Fruit fly (Drosophila melanogaster) whole organism, adult: Measurements from ENCODE around the gene croc.

ENCODE experiments used
- CG11617 ChIP-seq: fragments of 200-800 bp; sonication (Bioruptor generic); optimal IDR thresholded peaks from 2 replicates; lab custom pipeline; 2017; ENCODE audit warnings: mild to moderate bottlenecking, missing biosample characterization, missing genetic modification reagents, missing genetic modification characterization
- CG12768 ChIP-seq: fragments of 200-800 bp; sonication (Bioruptor generic); optimal IDR thresholded peaks from 2 replicates; lab custom pipeline; 2017; ENCODE audit warnings: missing biosample characterization, missing genetic modification characterization, mild to moderate bottlenecking, moderate library complexity, missing genetic modification reagents
- CG14711 ChIP-seq: fragments of 200-800 bp; sonication (Bioruptor generic); optimal IDR thresholded peaks from 2 replicates; lab custom pipeline; 2018; ENCODE audit warnings: missing biosample characterization, mild to moderate bottlenecking, missing genetic modification characterization, moderate library complexity
- CG1620 ChIP-seq: fragments of 200-800 bp; sonication (Bioruptor generic); optimal IDR thresholded peaks from 2 replicates; lab custom pipeline; 2016; ENCODE audit warnings: missing biosample characterization, missing genetic modification characterization
- CG33017 ChIP-seq: fragments of 200-800 bp; sonication (Bioruptor generic); optimal IDR thresholded peaks from 2 replicates; lab custom pipeline; 2018; ENCODE audit warnings: missing biosample characterization, mild to moderate bottlenecking, missing genetic modification characterization, moderate library complexity
- CG5204 ChIP-seq: fragments of 200-800 bp; sonication (Bioruptor generic); optimal IDR thresholded peaks from 2 replicates; lab custom pipeline; 2016; ENCODE audit warnings: missing biosample characterization, missing genetic modification characterization
- CG7045 ChIP-seq: fragments of 200-800 bp; sonication (Bioruptor generic); optimal IDR thresholded peaks from 2 replicates; lab custom pipeline; 2017; ENCODE audit warnings: missing biosample characterization, mild to moderate bottlenecking, missing genetic modification characterization
- CG7101 ChIP-seq: fragments of 200-800 bp; sonication (Bioruptor generic); optimal IDR thresholded peaks from 2 replicates; lab custom pipeline; 2018; ENCODE audit warnings: missing biosample characterization, mild to moderate bottlenecking, missing genetic modification characterization, moderate library complexity
- Clk ChIP-seq: fragments of 200-800 bp; sonication (Bioruptor generic); optimal IDR thresholded peaks from 2 replicates; lab custom pipeline; 2017; ENCODE audit warnings: missing biosample characterization, missing genetic modification characterization
- Crg-1 ChIP-seq: fragments of 200-800 bp; sonication (Bioruptor generic); optimal IDR thresholded peaks from 2 replicates; lab custom pipeline; 2016; ENCODE audit warnings: missing biosample characterization, missing genetic modification characterization
- Hr96 ChIP-seq: fragments of 200-800 bp; sonication (Bioruptor generic); optimal IDR thresholded peaks from 2 replicates; lab custom pipeline; 2016; ENCODE audit warnings: missing biosample characterization, missing genetic modification characterization
- Mnt ChIP-seq: fragments of 200-800 bp; sonication (Bioruptor generic); optimal IDR thresholded peaks from 2 replicates; lab custom pipeline; 2016; ENCODE audit warnings: missing biosample characterization, mild to moderate bottlenecking, missing genetic modification characterization
- bab1 ChIP-seq: fragments of 200-800 bp; sonication (Bioruptor generic); optimal IDR thresholded peaks from 3 replicates; lab custom pipeline; 2019; ENCODE audit warnings: missing biosample characterization, mild to moderate bottlenecking, missing genetic modification characterization, moderate library complexity
- cic ChIP-seq: fragments of 200-800 bp; sonication (Bioruptor generic); optimal IDR thresholded peaks from 2 replicates; lab custom pipeline; 2017; ENCODE audit warnings: missing biosample characterization, mild to moderate bottlenecking, missing genetic modification characterization, moderate library complexity
- cnc ChIP-seq, 2 experiments: fragments of >200 bp; optimal IDR thresholded peaks; 2 replicates each; lab custom pipeline; 2017
- kay ChIP-seq: fragments of 200-800 bp; sonication (Bioruptor generic); peaks from one replicate; lab custom pipeline; 2016; ENCODE audit warnings: missing biosample characterization, missing genetic modification characterization, borderline replicate concordance
- ovo ChIP-seq: fragments of 200-800 bp; sonication (Bioruptor generic); optimal IDR thresholded peaks from 2 replicates; lab custom pipeline; 2016; ENCODE audit warnings: missing biosample characterization, missing genetic modification characterization
- pad ChIP-seq: fragments of 200-800 bp; sonication (Bioruptor generic); optimal IDR thresholded peaks from 3 replicates; lab custom pipeline; 2017; ENCODE audit warnings: missing biosample characterization, missing genetic modification characterization, mild to moderate bottlenecking, moderate library complexity, missing genetic modification reagents
- tj ChIP-seq: fragments of 200-800 bp; sonication (Bioruptor generic); optimal IDR thresholded peaks from 3 replicates; lab custom pipeline; 2017; ENCODE audit warnings: missing biosample characterization, mild to moderate bottlenecking, missing genetic modification characterization, moderate library complexity
- toe ChIP-seq: fragments of 200-800 bp; sonication (Bioruptor generic); optimal IDR thresholded peaks from 2 replicates; lab custom pipeline; 2016; ENCODE audit warnings: missing biosample characterization, missing genetic modification characterization

Gene croc

DNA sequence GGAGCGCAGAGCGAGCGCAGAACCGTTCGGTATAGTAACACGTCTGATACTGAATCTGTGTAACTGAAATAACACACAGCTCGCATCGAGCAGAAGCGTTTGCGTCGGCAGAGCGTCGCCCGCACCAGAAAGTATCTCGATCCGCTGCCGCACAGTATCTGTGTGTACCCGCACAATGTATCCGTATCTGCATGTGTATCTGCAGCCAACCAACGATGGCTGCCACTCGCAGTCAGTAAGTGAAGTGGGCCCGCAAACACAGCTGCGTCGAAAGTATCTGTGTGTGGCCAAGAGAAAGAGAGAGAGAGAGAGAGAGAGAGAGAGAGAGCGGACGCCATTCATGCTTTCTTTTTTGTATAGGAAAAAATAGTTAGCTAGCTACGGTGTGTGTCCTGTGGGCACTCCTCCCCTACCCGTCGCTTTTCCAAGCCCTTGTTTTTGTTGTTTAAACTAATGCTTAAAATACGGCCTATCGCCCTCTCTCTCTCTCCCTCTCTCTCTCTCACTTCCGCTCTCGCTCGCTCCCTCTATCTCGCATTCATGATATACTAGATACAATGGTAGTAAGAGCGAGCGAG is at the start of gene croc:
TSS of gene croc (minus strand) at position 51 of the 578 bp plus-strand sequence.
- TF ChIP-seq pad (GFP tag; lab: Kevin White, UChicago) (no peak), Hr96 (GFP tag; lab: Kevin White, UChicago) (no peak), CG5204 (GFP tag; lab: Kevin White, UChicago) (no peak), CG7101 (no peak), kay (GFP tag; lab: Kevin White, UChicago) (no peak), cnc (optimal IDR thresholded peaks at IDR 0.05; lab: Kevin White, UChicago) (no peak), CG7045 (GFP tag; lab: Kevin White, UChicago) (no peak), Crg-1 (GFP tag; lab: Kevin White, UChicago) (no peak), cic (GFP tag; lab: Kevin White, UChicago) (no peak), CG33017 (no peak), bab1 (GFP tag; lab: Kevin White, UChicago) (no peak), CG1620 (no peak)

DNA sequence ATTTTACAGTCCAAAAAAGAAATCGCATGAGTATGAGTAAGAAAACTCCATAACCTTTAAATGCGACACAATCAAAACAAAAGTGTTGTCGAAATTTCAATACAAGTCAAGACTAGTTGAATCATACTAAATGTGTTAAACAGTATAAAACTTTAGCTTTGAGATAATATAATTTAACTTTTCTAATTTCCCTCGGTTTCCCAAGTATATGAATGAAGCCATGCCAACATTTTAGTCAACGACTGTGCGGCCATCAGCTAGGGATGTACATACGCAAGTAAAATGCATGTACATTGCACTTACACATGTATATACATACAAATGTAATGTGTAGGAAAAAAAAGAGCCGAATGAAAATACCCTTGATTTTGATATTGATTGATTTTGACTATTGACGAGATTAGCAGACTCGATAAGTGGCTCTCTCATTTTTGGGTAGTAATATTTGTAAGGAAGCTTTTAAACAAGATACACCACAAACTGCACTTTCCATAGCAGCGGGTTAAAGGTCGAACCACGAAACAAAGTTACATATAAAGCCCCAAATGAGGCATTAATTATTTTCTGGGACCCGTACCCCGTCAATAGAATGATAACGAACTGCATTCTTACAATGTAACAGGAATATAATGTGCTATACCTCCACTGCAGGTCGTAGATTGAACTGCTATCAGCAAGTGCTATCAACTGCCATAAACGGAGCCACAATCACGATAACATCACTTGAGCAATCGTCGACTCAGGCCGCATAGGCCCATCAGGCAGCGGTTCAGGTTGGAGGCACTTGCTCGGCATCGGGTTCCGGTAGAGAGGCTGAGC is 48.0 kb upstream of the croc start:
- TF ChIP-seq CG5204 (GFP tag; lab: Kevin White, UChicago) (no peak), CG11617 (GFP tag; lab: Kevin White, UChicago) (peak; percentile 39), cnc (optimal IDR thresholded peaks at IDR 0.05; lab: Kevin White, UChicago) (no peak), toe (GFP tag; lab: Kevin White, UChicago) (no peak), CG14711 (tag; lab: Kevin White, UChicago) (no peak), Mnt (GFP tag; lab: Kevin White, UChicago) (peak; percentile 19), bab1 (GFP tag; lab: Kevin White, UChicago) (peak; percentile 4), Crg-1 (GFP tag; lab: Kevin White, UChicago) (peak; percentile 31), cic (GFP tag; lab: Kevin White, UChicago) (peak; percentile 2), CG12768 (GFP tag; lab: Kevin White, UChicago) (peak; percentile 18), tj (GFP tag; lab: Kevin White, UChicago) (no peak), kay (GFP tag; lab: Kevin White, UChicago) (no peak), CG33017 (no peak), Hr96 (GFP tag; lab: Kevin White, UChicago) (no peak), CG7045 (GFP tag; lab: Kevin White, UChicago) (peak; percentile 24), Clk (GFP tag; lab: Kevin White, UChicago) (peak; percentile 1), ovo (GFP tag; lab: Kevin White, UChicago) (no peak), CG7101 (peak; percentile 42), CG1620 (peak; percentile 18), pad (GFP tag; lab: Kevin White, UChicago) (no peak)

DNA sequence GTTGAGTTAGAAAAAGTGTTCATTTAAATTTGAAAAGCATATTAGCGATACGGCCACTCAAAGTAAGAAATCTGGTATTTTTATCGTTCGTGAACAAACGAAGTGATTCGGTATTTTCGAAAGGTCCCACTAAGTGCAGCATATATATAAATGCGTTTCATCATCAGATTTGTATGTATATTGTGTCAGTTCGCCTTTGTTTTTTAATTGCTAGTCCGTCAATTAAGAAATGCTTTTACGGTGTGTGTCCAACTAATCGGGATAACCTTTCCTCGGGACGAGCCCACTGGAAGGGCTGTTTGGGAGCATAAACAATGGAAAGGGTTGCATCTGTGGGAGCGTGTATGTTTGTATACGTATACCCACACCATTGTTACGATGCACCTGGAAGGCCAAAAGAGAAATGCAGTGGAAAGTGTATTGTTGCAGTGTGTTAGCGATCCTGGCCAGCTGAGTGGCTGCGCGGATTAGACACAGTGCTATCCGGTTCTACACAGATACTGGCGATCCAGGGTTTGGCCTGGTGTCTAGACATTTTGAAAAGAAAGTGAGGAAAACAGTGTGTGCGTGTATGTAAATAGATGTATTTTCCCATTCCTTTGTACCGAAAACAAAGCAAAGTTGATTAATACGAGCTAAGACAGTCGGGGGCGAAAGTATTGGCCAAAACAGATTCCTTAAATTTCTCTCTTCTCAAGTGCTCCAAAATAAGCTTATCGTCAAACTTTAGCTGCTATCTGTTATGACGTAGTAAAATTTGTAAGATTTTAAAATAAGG is 47.0 kb upstream of the croc start, which contains the start of gene CG7611:
TSS of gene CG7611 (plus strand) at position 128 of the 778 bp plus-strand sequence.
- TF ChIP-seq cnc (optimal IDR thresholded peaks at IDR 0.05; lab: Kevin White, UChicago): no peak
- TF ChIP-seq cic (GFP tag; lab: Kevin White, UChicago): no peak
- no peak for TF ChIP-seq Clk (GFP tag; lab: Kevin White, UChicago)
- TF ChIP-seq CG5204 (GFP tag; lab: Kevin White, UChicago): no peak
- no peak for TF ChIP-seq CG12768 (GFP tag; lab: Kevin White, UChicago)
- TF ChIP-seq Hr96 (GFP tag; lab: Kevin White, UChicago): no peak
- TF ChIP-seq CG1620: no peak
- no peak for TF ChIP-seq Crg-1 (GFP tag; lab: Kevin White, UChicago)
- no peak for TF ChIP-seq bab1 (GFP tag; lab: Kevin White, UChicago)
- TF ChIP-seq Mnt (GFP tag; lab: Kevin White, UChicago): no peak

DNA sequence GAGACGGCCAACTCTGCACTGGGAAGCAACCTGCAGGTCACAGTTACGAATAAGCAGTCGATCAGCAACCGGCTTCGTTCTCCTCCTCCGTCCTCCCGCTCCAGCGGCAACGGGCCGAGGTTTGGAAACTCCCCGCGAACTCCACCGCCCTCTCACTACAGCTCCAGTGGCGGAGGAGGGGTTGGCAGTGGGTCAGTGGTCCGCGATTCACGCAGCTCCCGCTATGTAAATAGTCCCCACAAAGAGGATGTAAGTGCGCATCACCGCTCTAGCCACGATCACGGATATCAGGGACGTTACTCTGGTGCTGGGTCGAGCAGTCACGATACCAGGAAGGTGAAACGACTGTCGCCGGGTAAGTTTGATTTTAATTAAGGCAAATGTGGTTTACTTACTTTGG is 42.1 kb upstream of the croc start:
- TF ChIP-seq Clk (GFP tag; lab: Kevin White, UChicago) (no peak), ovo (GFP tag; lab: Kevin White, UChicago) (no peak), CG1620 (no peak), Mnt (GFP tag; lab: Kevin White, UChicago) (no peak), CG5204 (GFP tag; lab: Kevin White, UChicago) (no peak), CG7045 (GFP tag; lab: Kevin White, UChicago) (no peak), toe (GFP tag; lab: Kevin White, UChicago) (no peak), Crg-1 (GFP tag; lab: Kevin White, UChicago) (no peak), CG11617 (GFP tag; lab: Kevin White, UChicago) (no peak), pad (GFP tag; lab: Kevin White, UChicago) (no peak), CG7101 (no peak), kay (GFP tag; lab: Kevin White, UChicago) (no peak), Hr96 (GFP tag; lab: Kevin White, UChicago) (no peak), bab1 (GFP tag; lab: Kevin White, UChicago) (no peak), CG33017 (no peak), cic (GFP tag; lab: Kevin White, UChicago) (no peak), CG12768 (GFP tag; lab: Kevin White, UChicago) (no peak), cnc (optimal IDR thresholded peaks at IDR 0.05; lab: Kevin White, UChicago) (no peak)
